Worm (Caenorhabditis elegans): ENCODE measurements around the gene srbc-21.

ce11 chrV:2146044-2146443 lies 9.3 kb upstream of the srbc-21 start, which contains the start of gene str-52:
- TF ChIP-seq him-1 (tag; optimal IDR thresholded peaks at IDR 0.05) (no peak), W03F9.2 (tag; optimal IDR thresholded peaks at IDR 0.05) (no peak), dao-5 (tag; optimal IDR thresholded peaks at IDR 0.05) (no peak)

Data from whole organism, L4/young adult.